Fruit fly (Drosophila melanogaster): ENCODE measurements around the gene Gbeta5.
A peak's percentile ranks its signal among the peaks of the same experiment; 100 is the strongest.

Gene Gbeta5

dm6 chrX:8137285-8137684, 14.8 kb downstream of the Gbeta5 start:
- TF ChIP-seq Max (GFP tag; optimal IDR thresholded peaks at IDR 0.05) (no peak), lilli (GFP tag; optimal IDR thresholded peaks at IDR 0.05) (no peak), bbx (GFP tag; IDR thresholded peaks at IDR 0.05; ENCODE audit: partially characterized antibody) (no peak), stwl (tag; optimal IDR thresholded peaks at IDR 0.05) (peak; percentile 98), CG12299 (tag; optimal IDR thresholded peaks at IDR 0.05) (no peak), CG14860 (GFP tag; IDR thresholded peaks at IDR 0.05; ENCODE audit: partially characterized antibody) (0 out of 3 replicates have a peak, but pooled peaks have one; percentile 31), phol (tag; optimal IDR thresholded peaks at IDR 0.05) (no peak), CG13287 (GFP tag; IDR thresholded peaks at IDR 0.05; ENCODE audit: partially characterized antibody) (peak; percentile 45; the same call in 1 of the 2 replicates), CG16813 (GFP tag; IDR thresholded peaks at IDR 0.05; ENCODE audit: partially characterized antibody) (peak; percentile 17; the same call in 1 of the 3 replicates), CG13424 (tag; optimal IDR thresholded peaks at IDR 0.05) (no peak), Six4 (GFP tag; optimal IDR thresholded peaks at IDR 0.05) (no peak), CG7271 (tag; optimal IDR thresholded peaks at IDR 0.05) (no peak), MESR4 (GFP tag; optimal IDR thresholded peaks at IDR 0.05) (no peak), CG9727 (GFP tag; optimal IDR thresholded peaks at IDR 0.05) (no peak), chif (GFP tag; optimal IDR thresholded peaks at IDR 0.05) (no peak), amos (GFP tag; IDR thresholded peaks at IDR 0.05; ENCODE audit: partially characterized antibody) (0 out of 2 replicates have a peak, but pooled peaks have one; percentile 10), CG10209 (GFP tag; optimal IDR thresholded peaks at IDR 0.05) (no peak), lov (optimal IDR thresholded peaks at IDR 0.05) (no peak), lov (GFP tag; IDR thresholded peaks at IDR 0.05) (no peak), gem (tag; optimal IDR thresholded peaks at IDR 0.05) (no peak), CG6254 (GFP tag; optimal IDR thresholded peaks at IDR 0.05) (no peak), CG6791 (GFP tag; IDR thresholded peaks at IDR 0.05; ENCODE audit: partially characterized antibody) (peak; percentile 45; the same call in 1 of the 3 replicates), CG11504 (tag; optimal IDR thresholded peaks at IDR 0.05) (no peak), Doc3 (GFP tag; IDR thresholded peaks at IDR 0.05; ENCODE audit: partially characterized antibody) (0 out of 3 replicates have a peak, but pooled peaks have one; percentile 26), Dp (GFP tag; optimal IDR thresholded peaks at IDR 0.05) (no peak), CG2199 (GFP tag; IDR thresholded peaks at IDR 0.05) (no peak), CG10267 (tag; optimal IDR thresholded peaks at IDR 0.05) (peak; percentile 21)

- TF ChIP-seq CG4854 (GFP tag; optimal IDR thresholded peaks at IDR 0.05) (no peak), Gug (GFP tag; IDR thresholded peaks at IDR 0.05) (no peak), Optix (GFP tag; IDR thresholded peaks at IDR 0.05) (no peak), CG1233 (GFP tag; optimal IDR thresholded peaks at IDR 0.05) (no peak), knrl (GFP tag; IDR thresholded peaks at IDR 0.05; ENCODE audit: partially characterized antibody) (no peak), CG34224 (GFP tag; IDR thresholded peaks at IDR 0.05; ENCODE audit: partially characterized antibody) (no peak), Opbp (GFP tag; IDR thresholded peaks at IDR 0.05; ENCODE audit: partially characterized antibody) (no peak), CG3065 (GFP tag; optimal IDR thresholded peaks at IDR 0.05) (no peak), CG15696 (tag; optimal IDR thresholded peaks at IDR 0.05) (no peak), D19A (tag; optimal IDR thresholded peaks at IDR 0.05) (no peak), Scr (GFP tag; IDR thresholded peaks at IDR 0.05; ENCODE audit: partially characterized antibody) (no peak), CG10543 (GFP tag; optimal IDR thresholded peaks at IDR 0.05) (peak; percentile 14), hb (GFP tag; IDR thresholded peaks at IDR 0.05; ENCODE audit: partially characterized antibody) (no peak), ash1 (GFP tag; optimal IDR thresholded peaks at IDR 0.05) (no peak), sens (GFP tag) (peak; percentile 13), ham (GFP tag; IDR thresholded peaks at IDR 0.05) (no peak), CG34376 (GFP tag; optimal IDR thresholded peaks at IDR 0.05) (peak; percentile 56), Fer1 (GFP tag; optimal IDR thresholded peaks at IDR 0.05) (no peak), Kr (GFP tag; optimal IDR thresholded peaks at IDR 0.05) (no peak), Sry-β (GFP tag; optimal IDR thresholded peaks at IDR 0.05) (no peak), Rx (GFP tag; IDR thresholded peaks at IDR 0.05) (no peak), zen2 (GFP tag; IDR thresholded peaks at IDR 0.05; ENCODE audit: partially characterized antibody) (no peak), ci (GFP tag; IDR thresholded peaks at IDR 0.05) (no peak)
These were observed 16.6 kb downstream of the Gbeta5 start, which contains the start of the genes cyr and CG2120 for dm6 chrX:8135420-8135874. cyr (minus strand) TSS chrX:8135713. CG2120 (plus strand) TSS chrX:8135824.

Measured in whole organism, embryonic.